Fruit fly (Drosophila melanogaster) whole organism, embryonic: ENCODE data around the gene CG43121.

Source experiments
- Ada2b ChIP-seq: fragments of 200-800 bp; sonication (Bioruptor generic); IDR thresholded peaks from 2 replicates; pipeline ENCODE4 v1.3.6; 2022; ENCODE audit warnings: missing biosample characterization, missing genetic modification characterization
- CG10209 ChIP-seq: fragments of 200-800 bp; sonication (Bioruptor generic); optimal IDR thresholded peaks from 3 replicates; lab custom pipeline; 2017; ENCODE audit warnings: missing biosample characterization, mild to moderate bottlenecking, missing genetic modification characterization, missing genetic modification reagents
- CG10462 ChIP-seq: fragments of 200-800 bp; sonication (Bioruptor generic); optimal IDR thresholded peaks from 2 replicates; lab custom pipeline; 2016; ENCODE audit warnings: missing biosample characterization, missing genetic modification characterization
- CG11247 ChIP-seq: fragments of 200-800 bp; sonication (Bioruptor generic); IDR thresholded peaks from 2 replicates; pipeline ENCODE4 v1.3.6; 2022; ENCODE audit warnings: missing biosample characterization, missing genetic modification characterization
- CG14050 ChIP-seq: fragments of 200-800 bp; sonication (Bioruptor generic); IDR thresholded peaks from 3 replicates; pipeline ENCODE4 v1.3.6; 2022; ENCODE audit warnings: missing biosample characterization, missing genetic modification characterization
- CG14441 ChIP-seq: fragments of 200-800 bp; sonication (Bioruptor generic); IDR thresholded peaks from 2 replicates; pipeline ENCODE4 v1.3.6; 2022; ENCODE audit warnings: missing biosample characterization, missing genetic modification characterization
- CG15514 ChIP-seq: fragments of 200-800 bp; sonication (Bioruptor generic); optimal IDR thresholded peaks from 3 replicates; lab custom pipeline; 2017; ENCODE audit warnings: missing biosample characterization, missing genetic modification characterization, mild to moderate bottlenecking, moderate library complexity, missing genetic modification reagents
- CG17186 ChIP-seq: fragments of 200-800 bp; sonication (Bioruptor generic); optimal IDR thresholded peaks from 3 replicates; lab custom pipeline; 2017; ENCODE audit warnings: missing biosample characterization, missing genetic modification reagents, missing genetic modification characterization
- CG2116 ChIP-seq: fragments of 200-800 bp; sonication (Bioruptor generic); optimal IDR thresholded peaks from 3 replicates; lab custom pipeline; 2018; ENCODE audit warnings: missing biosample characterization, mild to moderate bottlenecking, missing genetic modification characterization
- CG2120 ChIP-seq: fragments of 200-800 bp; sonication (Bioruptor generic); optimal IDR thresholded peaks from 3 replicates; lab custom pipeline; 2016; ENCODE audit warnings: missing biosample characterization, missing genetic modification characterization
- CG2712 ChIP-seq: fragments of 200-800 bp; optimal IDR thresholded peaks from 3 replicates; lab custom pipeline; 2019; ENCODE audit warnings: missing biosample characterization, mild to moderate bottlenecking, missing genetic modification characterization, moderate library complexity
- CG30403 ChIP-seq: fragments of 200-800 bp; sonication (Bioruptor generic); optimal IDR thresholded peaks from 3 replicates; lab custom pipeline; 2016; ENCODE audit warnings: missing biosample characterization, missing genetic modification characterization
- CG34376 ChIP-seq: fragments of 200-800 bp; sonication (Bioruptor generic); optimal IDR thresholded peaks from 2 replicates; lab custom pipeline; 2018; ENCODE audit warnings: missing biosample characterization, mild to moderate bottlenecking, missing genetic modification characterization
- CG4282 ChIP-seq: fragments of 200-800 bp; sonication (Bioruptor generic); optimal IDR thresholded peaks from 2 replicates; lab custom pipeline; 2016; ENCODE audit warnings: missing biosample characterization, missing genetic modification characterization
- CG6175 ChIP-seq: fragments of 200-800 bp; sonication (Bioruptor generic); IDR thresholded peaks from 3 replicates; pipeline ENCODE4 v1.3.6; 2022; ENCODE audit warnings: missing biosample characterization, missing genetic modification characterization
- CG7271 ChIP-seq: fragments of 200-800 bp; sonication (Bioruptor generic); optimal IDR thresholded peaks from 2 replicates; lab custom pipeline; 2018; ENCODE audit warnings: missing biosample characterization, mild to moderate bottlenecking, missing genetic modification characterization, moderate library complexity
- CG7745 ChIP-seq: fragments of 200-800 bp; sonication (Bioruptor generic); optimal IDR thresholded peaks from 2 replicates; lab custom pipeline; 2018; ENCODE audit warnings: missing biosample characterization, mild to moderate bottlenecking, missing genetic modification characterization, moderate library complexity
- CG8478 ChIP-seq: fragments of >200 bp; optimal IDR thresholded peaks from 2 replicates; lab custom pipeline; 2018
- CTCF ChIP-seq: fragments of 200-800 bp; sonication (Bioruptor generic); optimal IDR thresholded peaks from 2 replicates; lab custom pipeline; 2017; ENCODE audit warnings: missing biosample characterization, mild to moderate bottlenecking, missing genetic modification characterization, moderate library complexity
- CoRest ChIP-seq: fragments of 200-800 bp; sonication (Bioruptor generic); optimal IDR thresholded peaks from 3 replicates; lab custom pipeline; 2018; ENCODE audit warnings: missing biosample characterization, mild to moderate bottlenecking, missing genetic modification characterization, moderate library complexity
- Dfd ChIP-seq, 2 experiments: fragments of >200 bp; optimal IDR thresholded peaks; 2 replicates each; lab custom pipeline; 2017; ENCODE audit warnings: missing biosample characterization in 2 of 2, missing genetic modification characterization in 2 of 2
- Fer1 ChIP-seq: fragments of 200-800 bp; sonication (Bioruptor generic); optimal IDR thresholded peaks from 2 replicates; lab custom pipeline; 2017; ENCODE audit warnings: missing biosample characterization, mild to moderate bottlenecking, missing genetic modification characterization
- Hr78 ChIP-seq, 2 experiments: fragments of 200-800 bp in 1 of 2; fragments of >200 bp in 1 of 2; sonication (Bioruptor generic) in 1 of 2; optimal IDR thresholded peaks; 2 replicates each; lab custom pipeline; 2017 to 2019; ENCODE audit warnings: missing biosample characterization in 2 of 2, missing genetic modification characterization in 2 of 2, mild to moderate bottlenecking in 1 of 2, moderate library complexity in 1 of 2
- NfI ChIP-seq: fragments of 200-800 bp; sonication (Bioruptor generic); optimal IDR thresholded peaks from 3 replicates; lab custom pipeline; 2018; ENCODE audit warnings: missing biosample characterization, mild to moderate bottlenecking, missing genetic modification characterization, moderate library complexity
- Rfx ChIP-seq: fragments of 200-800 bp; sonication (Bioruptor generic); IDR thresholded peaks from 2 replicates; pipeline ENCODE4 v1.3.6; 2022; ENCODE audit warnings: missing biosample characterization, missing genetic modification characterization
- Sin3A ChIP-seq: fragments of >200 bp; optimal IDR thresholded peaks from 2 replicates; lab custom pipeline; 2018
- TFAM ChIP-seq: fragments of 200-800 bp; sonication (Bioruptor generic); optimal IDR thresholded peaks from 2 replicates; lab custom pipeline; 2017; ENCODE audit warnings: missing biosample characterization, missing genetic modification characterization, inconsistent platforms
- Taf1 ChIP-seq: fragments of 200-800 bp; sonication (Bioruptor generic); IDR thresholded peaks from 2 replicates; pipeline ENCODE4 v1.3.6; 2022; ENCODE audit warnings: missing biosample characterization, missing genetic modification characterization
- Vsx1 ChIP-seq: fragments of 200-800 bp; sonication (Bioruptor generic); optimal IDR thresholded peaks from 2 replicates; lab custom pipeline; 2017; ENCODE audit warnings: missing biosample characterization, mild to moderate bottlenecking, missing genetic modification characterization, missing genetic modification reagents
- Xrp1 ChIP-seq: fragments of 200-800 bp; sonication (Bioruptor generic); IDR thresholded peaks from 2 replicates; pipeline ENCODE4 v1.3.6; 2022; ENCODE audit warnings: missing biosample characterization, missing genetic modification characterization
- amos ChIP-seq: fragments of 200-800 bp; sonication (Bioruptor generic); IDR thresholded peaks from 2 replicates; pipeline ENCODE4 v1.3.6; 2022; ENCODE audit warnings: missing biosample characterization, missing genetic modification characterization; ENCODE audit not compliant: partially characterized antibody
- ara ChIP-seq: fragments of 200-800 bp; sonication (Bioruptor generic); IDR thresholded peaks from 2 replicates; pipeline ENCODE4 v1.3.6; 2022; ENCODE audit warnings: missing biosample characterization, missing genetic modification characterization
- bcd ChIP-seq: fragments of 200-800 bp; sonication (Bioruptor generic); optimal IDR thresholded peaks from 2 replicates; lab custom pipeline; 2017; ENCODE audit warnings: missing biosample characterization, mild to moderate bottlenecking, missing genetic modification characterization
- bigmax ChIP-seq: fragments of 200-800 bp; sonication (Bioruptor generic); optimal IDR thresholded peaks from 2 replicates; lab custom pipeline; 2018; ENCODE audit warnings: missing biosample characterization, mild to moderate bottlenecking, missing genetic modification characterization
- cg ChIP-seq: fragments of 200-800 bp; sonication (Bioruptor generic); optimal IDR thresholded peaks from 3 replicates; lab custom pipeline; 2019; ENCODE audit warnings: missing biosample characterization, mild to moderate bottlenecking, missing genetic modification characterization, moderate library complexity
- chn ChIP-seq: fragments of 200-800 bp; sonication (Bioruptor generic); optimal IDR thresholded peaks from 2 replicates; lab custom pipeline; 2016; ENCODE audit warnings: missing biosample characterization, missing genetic modification characterization
- da ChIP-seq: fragments of 200-800 bp; sonication (Bioruptor generic); optimal IDR thresholded peaks from 2 replicates; lab custom pipeline; 2016; ENCODE audit warnings: missing biosample characterization, missing genetic modification characterization
- fd3F ChIP-seq: fragments of 200-800 bp; sonication (Bioruptor generic); optimal IDR thresholded peaks from 2 replicates; lab custom pipeline; 2018; ENCODE audit warnings: missing biosample characterization, mild to moderate bottlenecking, missing genetic modification characterization, moderate library complexity
- gem ChIP-seq: fragments of 200-800 bp; sonication (Bioruptor generic); optimal IDR thresholded peaks from 2 replicates; lab custom pipeline; 2019; ENCODE audit warnings: missing biosample characterization, mild to moderate bottlenecking, missing genetic modification characterization, moderate library complexity
- gsb ChIP-seq: fragments of 200-800 bp; sonication (Bioruptor generic); IDR thresholded peaks from 2 replicates; pipeline ENCODE4 v1.3.6; 2022; ENCODE audit warnings: missing biosample characterization, missing genetic modification characterization
- insv ChIP-seq, 2 experiments: fragments of 200-800 bp; sonication (Bioruptor generic); optimal IDR thresholded peaks; 3 replicates each; lab custom pipeline; 2016 to 2018; ENCODE audit warnings: missing biosample characterization in 2 of 2, missing genetic modification characterization in 2 of 2
- pnt ChIP-seq: fragments of 200-800 bp; sonication (Bioruptor generic); optimal IDR thresholded peaks from 3 replicates; lab custom pipeline; 2016; ENCODE audit warnings: missing biosample characterization, missing genetic modification characterization
- prd ChIP-seq, 3 experiments: fragments of >200 bp in 2 of 3; fragments of 200-800 bp in 1 of 3; sonication (Bioruptor generic) in 1 of 3; optimal IDR thresholded peaks in 2 of 3; IDR thresholded peaks in 1 of 3; 2 replicates in 2 of 3; 3 replicates in 1 of 3; pipeline versions ENCODE4 v1.3.6 to Lab custom; 2017 to 2022; ENCODE audit warnings: missing biosample characterization in 1 of 3, missing genetic modification characterization in 1 of 3
- pum ChIP-seq: fragments of 200-800 bp; sonication (Bioruptor generic); optimal IDR thresholded peaks from 2 replicates; lab custom pipeline; 2016; ENCODE audit warnings: missing biosample characterization, missing genetic modification characterization
- pzg ChIP-seq: fragments of 200-800 bp; sonication (Bioruptor generic); optimal IDR thresholded peaks from 3 replicates; lab custom pipeline; 2018; ENCODE audit warnings: missing biosample characterization, mild to moderate bottlenecking, missing genetic modification characterization, moderate library complexity
- ro ChIP-seq: fragments of 200-800 bp; sonication (Bioruptor generic); IDR thresholded peaks from 2 replicates; pipeline ENCODE4 v1.3.6; 2022; ENCODE audit warnings: missing biosample characterization, missing genetic modification characterization
- schlank ChIP-seq: fragments of 200-800 bp; sonication (Bioruptor generic); optimal IDR thresholded peaks from 2 replicates; lab custom pipeline; 2018; ENCODE audit warnings: missing biosample characterization, mild to moderate bottlenecking, missing genetic modification characterization
- sd ChIP-seq: fragments of 200-800 bp; sonication (Bioruptor generic); optimal IDR thresholded peaks from 3 replicates; lab custom pipeline; 2018; ENCODE audit warnings: missing biosample characterization, mild to moderate bottlenecking, missing genetic modification characterization, moderate library complexity
- sens ChIP-seq: fragments of 200-800 bp; sonication (Bioruptor generic); peaks from one replicate; lab custom pipeline; 2016; ENCODE audit warnings: missing biosample characterization, missing genetic modification characterization
- sens-2 ChIP-seq: fragments of 200-800 bp; sonication (Bioruptor generic); IDR thresholded peaks from 2 replicates; pipeline ENCODE4 v1.3.6; 2022; ENCODE audit warnings: missing biosample characterization, missing genetic modification characterization
- sqz ChIP-seq: fragments of 200-800 bp; sonication (Bioruptor generic); optimal IDR thresholded peaks from 3 replicates; lab custom pipeline; 2018; ENCODE audit warnings: missing biosample characterization, mild to moderate bottlenecking, missing genetic modification characterization
- z ChIP-seq: fragments of 200-800 bp; sonication (Bioruptor generic); IDR thresholded peaks from 3 replicates; pipeline ENCODE4 v1.3.6; 2022; ENCODE audit warnings: missing biosample characterization, missing genetic modification characterization

The CG43121 gene

DNA sequence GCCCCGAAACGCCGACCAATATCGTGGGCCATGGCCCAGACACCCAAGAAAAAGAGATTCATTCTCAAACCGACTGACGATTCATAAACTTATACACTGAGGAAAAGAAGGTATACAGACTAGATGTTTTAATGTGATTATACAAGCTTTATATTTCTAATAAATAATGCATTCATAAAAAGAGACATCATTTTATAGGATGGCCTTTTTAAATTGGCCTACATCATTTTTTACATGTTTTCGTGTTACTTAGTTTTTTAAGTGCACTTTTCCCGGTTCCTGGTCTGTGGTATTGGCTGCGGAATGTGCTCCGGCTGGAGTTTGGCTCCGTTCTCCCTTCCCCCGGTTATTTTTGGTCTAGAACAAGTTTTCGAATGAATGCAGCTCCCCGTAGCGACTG lies 19.7 kb downstream of the CG43121 start (continued):
- TF ChIP-seq CG10462 (GFP tag; lab: Kevin White, UChicago) (peak; percentile 41), fd3F (no peak), bcd (GFP tag; lab: Kevin White, UChicago) (peak; percentile 66), amos (no peak), TFAM (GFP tag; lab: Kevin White, UChicago) (no peak), Taf1 (GFP tag; lab: Robert Waterston, UW) (no peak), CG14441 (GFP tag; lab: Robert Waterston, UW) (no peak), CG11247 (GFP tag; lab: Robert Waterston, UW) (peak; percentile 34; the same call in 1 of the 2 replicates), pzg (GFP tag; lab: Kevin White, UChicago) (no peak), chn (peak; percentile 66), prd (optimal IDR thresholded peaks at IDR 0.05; lab: Kevin White, UChicago) (no peak), prd (GFP tag; IDR thresholded peaks at IDR 0.05; lab: Robert Waterston, UW) (peak; percentile 76; the same call in 2 of the 3 replicates), CTCF (GFP tag; lab: Kevin White, UChicago) (peak; percentile 14), Xrp1 (peak; percentile 93), insv (GFP tag; optimal IDR thresholded peaks at IDR 0.05; lab: Kevin White, UChicago) (no peak), CG6175 (GFP tag; lab: Robert Waterston, UW) (no peak), CG15514 (GFP tag; lab: Kevin White, UChicago) (peak; percentile 15), CG2120 (GFP tag; lab: Kevin White, UChicago) (peak; percentile 6), sens-2 (GFP tag; lab: Robert Waterston, UW) (peak; percentile 71; the same call in 1 of the 2 replicates), CG4282 (no peak), NfI (GFP tag; lab: Kevin White, UChicago) (peak; percentile 48), CG34376 (GFP tag; lab: Kevin White, UChicago) (no peak), Dfd (GFP tag; optimal IDR thresholded peaks at IDR 0.05; lab: Kevin White, UChicago) (no peak), sd (tag; lab: Kevin White, UChicago) (peak; percentile 78), CG30403 (peak; percentile 76), Hr78 (GFP tag; optimal IDR thresholded peaks at IDR 0.05; lab: Kevin White, UChicago) (peak in 1 of 2 experiments; percentile 64), sqz (peak; percentile 47), bigmax (no peak), CG14050 (GFP tag; lab: Robert Waterston, UW) (peak; percentile 13; the same call in 1 of the 3 replicates), ara (peak; percentile 93; the same call in 1 of the 2 replicates), gem (tag; lab: Kevin White, UChicago) (peak; percentile 88), z (no peak), ro (GFP tag; lab: Robert Waterston, UW) (no peak; the same call in 1 of the 2 replicates), CG17186 (peak; percentile 17), Ada2b (GFP tag; lab: Robert Waterston, UW) (peak; percentile 68), Vsx1 (peak; percentile 32), pnt (GFP tag; lab: Kevin White, UChicago) (peak; percentile 57), da (GFP tag; lab: Kevin White, UChicago) (peak; percentile 54), CG8478 (lab: Kevin White, UChicago) (no peak), gsb (GFP tag; lab: Robert Waterston, UW) (no peak), sens (GFP tag; lab: Kevin White, UChicago) (peak; percentile 98), schlank (tag; lab: Kevin White, UChicago) (no peak), Fer1 (GFP tag; lab: Kevin White, UChicago) (peak; percentile 35), cg (GFP tag; lab: Kevin White, UChicago) (no peak), CG7271 (tag; lab: Kevin White, UChicago) (peak; percentile 35), CG2712 (tag; lab: Kevin White, UChicago) (peak; percentile 96), CoRest (peak; percentile 82), pum (GFP tag; lab: Kevin White, UChicago) (peak; percentile 66), CG10209 (GFP tag; lab: Kevin White, UChicago) (peak; percentile 70), Rfx (GFP tag; lab: Robert Waterston, UW) (0 out of 2 replicates have a peak, but pooled peaks have one; percentile 13), Sin3A (no peak), CG7745 (tag; lab: Kevin White, UChicago) (peak; percentile 62), CG2116 (GFP tag; lab: Kevin White, UChicago) (peak; percentile 6)
